Worm (Caenorhabditis elegans) whole organism, late embryonic: ENCODE measurements around the gene C43H6.4.

Experiments
- K02D7.2 ChIP-seq: sonication (generic microtip); optimal IDR thresholded peaks from 2 replicates; lab custom pipeline; 2017; ENCODE audit warnings: mild to moderate bottlenecking, missing genetic modification characterization, missing compliant biosample characterization
- ama-1 ChIP-seq: fragments of 150-350 bp; optimal IDR thresholded peaks from 2 replicates; lab custom pipeline; 2014
- dve-1 ChIP-seq: sonication (generic microtip); optimal IDR thresholded peaks from 2 replicates; lab custom pipeline; 2017; ENCODE audit warnings: antibody characterized with exemption, mild to moderate bottlenecking, missing genetic modification characterization, missing compliant biosample characterization
- nhr-11 ChIP-seq: fragments of 150-350 bp; optimal IDR thresholded peaks from 2 replicates; lab custom pipeline; 2014; ENCODE audit warnings: missing biosample characterization, missing genetic modification characterization
- rnt-1 ChIP-seq: sonication (generic microtip); optimal IDR thresholded peaks from 2 replicates; lab custom pipeline; 2016; ENCODE audit warnings: missing genetic modification characterization, missing compliant biosample characterization
- sox-2 ChIP-seq: fragments of 200-800 bp; sonication (Bioruptor generic); IDR thresholded peaks from 2 replicates; pipeline ENCODE4 v1.3.6; 2022; ENCODE audit warnings: missing genetic modification reagents, missing genetic modification characterization, missing compliant biosample characterization

- TF ChIP-seq dve-1 (tag; lab: Kevin White, UChicago): no peak
- TF ChIP-seq nhr-11 (tag; lab: Kevin White, UChicago): no peak
- no peak for TF ChIP-seq K02D7.2
- TF ChIP-seq ama-1 (lab: Kevin White, UChicago): no peak
- no peak for TF ChIP-seq sox-2
- TF ChIP-seq rnt-1 (tag; lab: Kevin White, UChicago): no peak
These were observed 18.3 kb downstream of the C43H6.4 start for ce11 chrX:2422123-2422522.
